Fruit fly (Drosophila melanogaster) whole organism, embryonic: Measurements from ENCODE around the gene CG7065.

Experiments used
- Adf1 ChIP-seq: fragments of 200-800 bp; sonication (Bioruptor generic); IDR thresholded peaks from 2 replicates; pipeline ENCODE4 v1.3.6; 2022; ENCODE audit warnings: missing biosample characterization, missing genetic modification characterization
- CG10147 ChIP-seq: fragments of 200-800 bp; sonication (Bioruptor generic); optimal IDR thresholded peaks from 2 replicates; lab custom pipeline; 2019; ENCODE audit warnings: missing biosample characterization, mild to moderate bottlenecking, missing genetic modification characterization, moderate library complexity
- CG10209 ChIP-seq: fragments of 200-800 bp; sonication (Bioruptor generic); optimal IDR thresholded peaks from 3 replicates; lab custom pipeline; 2017; ENCODE audit warnings: missing biosample characterization, mild to moderate bottlenecking, missing genetic modification characterization, missing genetic modification reagents
- CG10543 ChIP-seq: fragments of 200-800 bp; sonication (Bioruptor generic); optimal IDR thresholded peaks from 3 replicates; lab custom pipeline; 2017; ENCODE audit warnings: missing biosample characterization, mild to moderate bottlenecking, missing genetic modification characterization, moderate library complexity
- CG10979 ChIP-seq: fragments of 200-800 bp; sonication (Bioruptor generic); optimal IDR thresholded peaks from 2 replicates; lab custom pipeline; 2018; ENCODE audit warnings: missing biosample characterization, mild to moderate bottlenecking, missing genetic modification characterization, moderate library complexity
- CG1233 ChIP-seq: fragments of 200-800 bp; sonication (Bioruptor generic); optimal IDR thresholded peaks from 4 replicates; lab custom pipeline; 2018; ENCODE audit warnings: missing biosample characterization, mild to moderate bottlenecking, missing genetic modification characterization
- CG12744 ChIP-seq: fragments of 200-800 bp; sonication (Bioruptor generic); optimal IDR thresholded peaks from 2 replicates; lab custom pipeline; 2016; ENCODE audit warnings: missing biosample characterization, missing genetic modification characterization
- CG12942 ChIP-seq: fragments of 200-800 bp; sonication (Bioruptor generic); optimal IDR thresholded peaks from 3 replicates; lab custom pipeline; 2016; ENCODE audit warnings: missing biosample characterization, missing genetic modification characterization
- CG13287 ChIP-seq: fragments of 200-800 bp; sonication (Bioruptor generic); IDR thresholded peaks from 2 replicates; pipeline ENCODE4 v1.3.6; 2022; ENCODE audit warnings: missing biosample characterization, missing genetic modification characterization; ENCODE audit not compliant: partially characterized antibody
- CG14860 ChIP-seq: fragments of 200-800 bp; sonication (Bioruptor generic); IDR thresholded peaks from 3 replicates; pipeline ENCODE4 v1.3.6; 2022; ENCODE audit warnings: missing biosample characterization, missing genetic modification characterization; ENCODE audit not compliant: partially characterized antibody
- CG1832 ChIP-seq: fragments of 200-800 bp; sonication (Bioruptor generic); optimal IDR thresholded peaks from 2 replicates; lab custom pipeline; 2017; ENCODE audit warnings: missing biosample characterization, mild to moderate bottlenecking, missing genetic modification characterization, inconsistent platforms
- CG18599 ChIP-seq: fragments of 200-800 bp; sonication (Bioruptor generic); optimal IDR thresholded peaks from 3 replicates; lab custom pipeline; 2017; ENCODE audit warnings: missing biosample characterization, missing genetic modification characterization, mild to moderate bottlenecking, moderate library complexity, missing genetic modification reagents
- CG2712 ChIP-seq: fragments of 200-800 bp; optimal IDR thresholded peaks from 3 replicates; lab custom pipeline; 2019; ENCODE audit warnings: missing biosample characterization, mild to moderate bottlenecking, missing genetic modification characterization, moderate library complexity
- CG31441 ChIP-seq: fragments of 200-800 bp; sonication (Bioruptor generic); IDR thresholded peaks from 2 replicates; pipeline ENCODE4 v1.3.6; 2022; ENCODE audit warnings: missing biosample characterization, missing genetic modification characterization
- CG3163 ChIP-seq: fragments of 200-800 bp; sonication (Bioruptor generic); optimal IDR thresholded peaks from 3 replicates; lab custom pipeline; 2016; ENCODE audit warnings: missing biosample characterization, missing genetic modification characterization
- CG32532 ChIP-seq: fragments of 200-800 bp; sonication (Bioruptor generic); IDR thresholded peaks from 2 replicates; pipeline ENCODE4 v1.3.6; 2022; ENCODE audit warnings: missing biosample characterization, missing genetic modification characterization
- CG3726 ChIP-seq: fragments of 200-800 bp; sonication (Bioruptor generic); IDR thresholded peaks from 3 replicates; pipeline ENCODE4, ENCODE4 v1.3.6; 2022; ENCODE audit warnings: missing biosample characterization, missing genetic modification characterization
- CG7839 ChIP-seq: fragments of 200-800 bp; sonication (Bioruptor generic); optimal IDR thresholded peaks from 3 replicates; lab custom pipeline; 2018; ENCODE audit warnings: missing biosample characterization, mild to moderate bottlenecking, missing genetic modification characterization, moderate library complexity
- CG9437 ChIP-seq: fragments of 200-800 bp; sonication (Bioruptor generic); optimal IDR thresholded peaks from 2 replicates; lab custom pipeline; 2018; ENCODE audit warnings: missing biosample characterization, mild to moderate bottlenecking, missing genetic modification characterization
- CG9817 ChIP-seq: fragments of 200-800 bp; sonication (Bioruptor generic); optimal IDR thresholded peaks from 2 replicates; lab custom pipeline; 2018; ENCODE audit warnings: missing biosample characterization, mild to moderate bottlenecking, missing genetic modification characterization, moderate library complexity
- CTCF ChIP-seq: fragments of 200-800 bp; sonication (Bioruptor generic); optimal IDR thresholded peaks from 2 replicates; lab custom pipeline; 2017; ENCODE audit warnings: missing biosample characterization, mild to moderate bottlenecking, missing genetic modification characterization, moderate library complexity
- CrebB ChIP-seq: fragments of 200-800 bp; sonication (Bioruptor generic); optimal IDR thresholded peaks from 3 replicates; lab custom pipeline; 2018; ENCODE audit warnings: missing biosample characterization, mild to moderate bottlenecking, missing genetic modification characterization
- Dfd ChIP-seq, 2 experiments: fragments of >200 bp; optimal IDR thresholded peaks; 2 replicates each; lab custom pipeline; 2017; ENCODE audit warnings: missing biosample characterization in 2 of 2, missing genetic modification characterization in 2 of 2
- HHEX ChIP-seq: fragments of 200-800 bp; sonication (Bioruptor generic); optimal IDR thresholded peaks from 3 replicates; lab custom pipeline; 2017; ENCODE audit warnings: missing biosample characterization, mild to moderate bottlenecking, missing genetic modification characterization, missing genetic modification reagents
- HmgD ChIP-seq: fragments of 200-800 bp; sonication (Bioruptor generic); optimal IDR thresholded peaks from 3 replicates; lab custom pipeline; 2016; ENCODE audit warnings: missing biosample characterization, missing genetic modification characterization
- Nf-YC ChIP-seq: fragments of 200-800 bp; optimal IDR thresholded peaks from 3 replicates; lab custom pipeline; 2019; ENCODE audit warnings: missing biosample characterization, mild to moderate bottlenecking, missing genetic modification characterization, moderate library complexity
- Six4 ChIP-seq: fragments of 200-800 bp; sonication (Bioruptor generic); optimal IDR thresholded peaks from 2 replicates; lab custom pipeline; 2016; ENCODE audit warnings: missing biosample characterization, missing genetic modification characterization
- al ChIP-seq: fragments of 200-800 bp; sonication (Bioruptor generic); IDR thresholded peaks from 2 replicates; pipeline ENCODE4 v1.3.6; 2022; ENCODE audit warnings: missing biosample characterization, missing genetic modification characterization
- amos ChIP-seq: fragments of 200-800 bp; sonication (Bioruptor generic); IDR thresholded peaks from 2 replicates; pipeline ENCODE4 v1.3.6; 2022; ENCODE audit warnings: missing biosample characterization, missing genetic modification characterization; ENCODE audit not compliant: partially characterized antibody
- aop ChIP-seq: fragments of 200-800 bp; sonication (Bioruptor generic); IDR thresholded peaks from 2 replicates; pipeline ENCODE4 v1.3.6; 2022; ENCODE audit warnings: missing biosample characterization, missing genetic modification characterization
- ase ChIP-seq: fragments of 200-800 bp; sonication (Bioruptor generic); IDR thresholded peaks from 3 replicates; pipeline ENCODE4 v1.3.6; 2022; ENCODE audit warnings: missing biosample characterization, missing genetic modification characterization
- ato ChIP-seq: fragments of 200-800 bp; sonication (Bioruptor generic); IDR thresholded peaks from 2 replicates; pipeline ENCODE4 v1.3.6; 2022; ENCODE audit warnings: missing biosample characterization, missing genetic modification characterization; ENCODE audit not compliant: partially characterized antibody
- cato ChIP-seq: fragments of 200-800 bp; sonication (Bioruptor generic); optimal IDR thresholded peaks from 2 replicates; lab custom pipeline; 2016; ENCODE audit warnings: missing biosample characterization, missing genetic modification characterization, borderline replicate concordance
- chinmo ChIP-seq: fragments of 200-800 bp; sonication (Bioruptor generic); IDR thresholded peaks from 4 replicates; pipeline ENCODE4 v1.3.6; 2022; ENCODE audit warnings: missing biosample characterization, missing genetic modification characterization; ENCODE audit not compliant: partially characterized antibody
- ci ChIP-seq: fragments of 200-800 bp; sonication (Bioruptor generic); IDR thresholded peaks from 3 replicates; pipeline ENCODE4 v1.3.6; 2022; ENCODE audit warnings: missing biosample characterization, missing genetic modification characterization
- emc ChIP-seq: fragments of 200-800 bp; sonication (Bioruptor generic); optimal IDR thresholded peaks from 2 replicates; lab custom pipeline; 2016; ENCODE audit warnings: missing biosample characterization, missing genetic modification characterization
- en ChIP-seq: fragments of 200-800 bp; sonication (Bioruptor generic); optimal IDR thresholded peaks from 2 replicates; lab custom pipeline; 2016; ENCODE audit warnings: missing biosample characterization, missing genetic modification characterization
- klu ChIP-seq: fragments of 200-800 bp; sonication (Bioruptor generic); IDR thresholded peaks from 2 replicates; pipeline ENCODE4 v1.3.6; 2022; ENCODE audit warnings: missing biosample characterization, missing genetic modification characterization
- lbe ChIP-seq: fragments of 200-800 bp; sonication (Bioruptor generic); optimal IDR thresholded peaks from 2 replicates; lab custom pipeline; 2016; ENCODE audit warnings: missing biosample characterization, mild to moderate bottlenecking, missing genetic modification characterization
- luna ChIP-seq: fragments of 200-800 bp; sonication (Bioruptor generic); optimal IDR thresholded peaks from 2 replicates; lab custom pipeline; 2016; ENCODE audit warnings: missing biosample characterization, missing genetic modification characterization
- mam ChIP-seq: fragments of 200-800 bp; sonication (Bioruptor generic); optimal IDR thresholded peaks from 3 replicates; lab custom pipeline; 2016; ENCODE audit warnings: missing biosample characterization, missing genetic modification characterization
- mld ChIP-seq: fragments of 200-800 bp; sonication (Bioruptor generic); IDR thresholded peaks from 3 replicates; pipeline ENCODE4 v1.3.6; 2022; ENCODE audit warnings: missing biosample characterization, missing genetic modification characterization; ENCODE audit not compliant: partially characterized antibody
- nau ChIP-seq: fragments of 200-800 bp; sonication (Bioruptor generic); optimal IDR thresholded peaks from 3 replicates; lab custom pipeline; 2017; ENCODE audit warnings: missing biosample characterization, mild to moderate bottlenecking, missing genetic modification characterization, missing genetic modification reagents
- nom ChIP-seq: fragments of 200-800 bp; sonication (Bioruptor generic); optimal IDR thresholded peaks from 2 replicates; lab custom pipeline; 2017; ENCODE audit warnings: missing biosample characterization, missing genetic modification characterization, mild to moderate bottlenecking, moderate library complexity, missing genetic modification reagents
- oc ChIP-seq: fragments of 200-800 bp; sonication (Bioruptor generic); optimal IDR thresholded peaks from 2 replicates; lab custom pipeline; 2018; ENCODE audit warnings: missing biosample characterization, mild to moderate bottlenecking, missing genetic modification characterization, moderate library complexity
- pum ChIP-seq: fragments of 200-800 bp; sonication (Bioruptor generic); optimal IDR thresholded peaks from 2 replicates; lab custom pipeline; 2016; ENCODE audit warnings: missing biosample characterization, missing genetic modification characterization
- stc ChIP-seq: fragments of 200-800 bp; sonication (Bioruptor generic); IDR thresholded peaks from 2 replicates; pipeline ENCODE4 v1.3.6; 2022; ENCODE audit warnings: missing biosample characterization, missing genetic modification characterization
- trh ChIP-seq: fragments of 200-800 bp; sonication (Bioruptor generic); optimal IDR thresholded peaks from 2 replicates; lab custom pipeline; 2016; ENCODE audit warnings: missing biosample characterization, missing genetic modification characterization
- wek ChIP-seq: fragments of 200-800 bp; sonication (Bioruptor generic); optimal IDR thresholded peaks from 3 replicates; lab custom pipeline; 2018; ENCODE audit warnings: missing biosample characterization, mild to moderate bottlenecking, missing genetic modification characterization, moderate library complexity
- wor ChIP-seq: fragments of 200-800 bp; sonication (Bioruptor generic); IDR thresholded peaks from 2 replicates; pipeline ENCODE4 v1.3.6; 2022; ENCODE audit warnings: missing biosample characterization, missing genetic modification characterization
- zf30C ChIP-seq: fragments of 200-800 bp; sonication (Bioruptor generic); optimal IDR thresholded peaks from 3 replicates; lab custom pipeline; 2018; ENCODE audit warnings: missing biosample characterization, mild to moderate bottlenecking, missing genetic modification characterization

Gene CG7065

DNA sequence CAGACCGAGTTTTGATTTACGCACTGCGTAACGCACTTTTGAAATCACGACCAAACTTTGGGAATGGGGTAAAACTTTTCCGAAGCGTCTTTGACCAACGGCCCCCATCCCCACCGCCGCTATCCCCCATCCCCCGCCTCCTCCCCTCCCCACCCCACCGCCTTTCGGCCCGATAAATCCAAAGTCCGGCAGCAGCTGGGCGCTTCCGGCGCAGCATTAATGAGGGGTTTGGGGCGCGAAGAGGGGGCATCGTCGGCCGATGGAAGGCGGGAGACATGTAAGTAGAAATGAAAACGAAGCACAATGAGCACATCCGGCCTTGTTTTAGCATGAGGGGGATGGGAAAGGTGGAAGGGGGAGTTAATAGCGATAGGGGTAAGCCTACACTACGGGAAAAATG lies 3.2 kb upstream of the CG7065 start (continued):
- TF ChIP-seq ato (no peak), CG12744 (GFP tag; lab: Kevin White, UChicago) (no peak), ci (peak; percentile 52; the same call in 1 of the 3 replicates), zf30C (GFP tag; lab: Kevin White, UChicago) (no peak), nau (peak; percentile 43), Six4 (GFP tag; lab: Kevin White, UChicago) (no peak), nom (GFP tag; lab: Kevin White, UChicago) (peak; percentile 96), klu (GFP tag; lab: Robert Waterston, UW) (no peak), CG18599 (GFP tag; lab: Kevin White, UChicago) (peak; percentile 20), mld (GFP tag; lab: Robert Waterston, UW) (no peak), wor (no peak), CG13287 (GFP tag; lab: Robert Waterston, UW) (no peak), Adf1 (GFP tag; lab: Robert Waterston, UW) (no peak), cato (GFP tag; lab: Kevin White, UChicago) (no peak), CG3726 (GFP tag; lab: Robert Waterston, UW) (no peak), CG12942 (GFP tag; lab: Kevin White, UChicago) (no peak), ase (GFP tag; lab: Robert Waterston, UW) (0 out of 3 replicates have a peak, but pooled peaks have one; percentile 21), CrebB (tag; lab: Kevin White, UChicago) (no peak), CG10543 (GFP tag; lab: Kevin White, UChicago) (peak; percentile 65), Nf-YC (tag; lab: Kevin White, UChicago) (peak; percentile 3), amos (GFP tag; lab: Robert Waterston, UW) (no peak), CTCF (GFP tag; lab: Kevin White, UChicago) (no peak), wek (GFP tag; lab: Kevin White, UChicago) (peak; percentile 37), HHEX (peak; percentile 59), CG10147 (GFP tag; lab: Kevin White, UChicago) (no peak), CG10209 (GFP tag; lab: Kevin White, UChicago) (no peak), en (GFP tag; lab: Kevin White, UChicago) (no peak), chinmo (0 out of 4 replicates have a peak, but pooled peaks have one; percentile 8), CG1832 (GFP tag; lab: Kevin White, UChicago) (no peak), CG10979 (tag; lab: Kevin White, UChicago) (no peak), aop (GFP tag; lab: Robert Waterston, UW) (peak; percentile 88), stc (GFP tag; lab: Robert Waterston, UW) (no peak), emc (GFP tag; lab: Kevin White, UChicago) (no peak), oc (tag; lab: Kevin White, UChicago) (peak; percentile 46), lbe (GFP tag; lab: Kevin White, UChicago) (no peak)

DNA sequence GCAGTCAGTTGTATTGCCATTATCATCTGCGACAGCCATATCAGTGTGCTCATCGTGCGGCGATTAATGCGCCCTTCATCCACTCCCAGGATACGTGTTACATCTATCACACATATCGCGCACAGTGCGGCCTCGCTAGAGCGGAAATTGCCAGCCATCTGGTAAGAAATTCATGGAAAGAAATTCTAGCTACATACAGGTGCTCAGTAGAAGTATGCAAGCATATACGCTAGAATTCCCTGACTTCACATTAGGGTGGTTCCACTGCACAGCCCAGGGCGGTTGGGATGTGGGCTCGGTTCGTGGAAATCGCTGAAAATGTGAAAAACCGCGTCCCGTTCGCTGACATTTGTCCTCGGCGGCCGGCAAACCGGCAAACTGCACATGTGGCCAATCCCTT lies 1.1 kb upstream of the CG7065 start:
- TF ChIP-seq CG7839 (tag; lab: Kevin White, UChicago) (peak; percentile 51), luna (GFP tag; lab: Kevin White, UChicago) (no peak), CG14860 (no peak), CG32532 (GFP tag; lab: Robert Waterston, UW) (peak; percentile 84), pum (GFP tag; lab: Kevin White, UChicago) (peak; percentile 77), al (GFP tag; lab: Robert Waterston, UW) (peak; percentile 55), CG31441 (GFP tag; lab: Robert Waterston, UW) (peak; percentile 63), CG2712 (peak; percentile 82), Dfd (GFP tag; optimal IDR thresholded peaks at IDR 0.05; lab: Kevin White, UChicago) (no peak), mam (peak; percentile 72), cato (GFP tag; lab: Kevin White, UChicago) (no peak), ato (no peak), CG1233 (GFP tag; lab: Kevin White, UChicago) (peak; percentile 66), CG9817 (tag; lab: Kevin White, UChicago) (peak; percentile 51), HmgD (GFP tag; lab: Kevin White, UChicago) (no peak), CG3163 (GFP tag; lab: Kevin White, UChicago) (peak; percentile 14), CG9437 (GFP tag; lab: Kevin White, UChicago) (peak; percentile 19), trh (GFP tag; lab: Kevin White, UChicago) (no peak)
